Worm (Caenorhabditis elegans): ENCODE results near the gene tag-266.

ce11 chrIII:612759-613158, 27.3 kb downstream of the tag-266 start:
- no peak for TF ChIP-seq klf-2 (GFP tag; conservative IDR thresholded peaks at IDR 0.05)
- no peak for TF ChIP-seq flt-1 (GFP tag; IDR thresholded peaks at IDR 0.05)
- no peak for TF ChIP-seq ztf-29 (GFP tag; IDR thresholded peaks at IDR 0.05)
- TF ChIP-seq ref-1 (GFP tag; conservative IDR thresholded peaks at IDR 0.05), result no peak
- no peak for TF ChIP-seq cog-1 (tag; optimal IDR thresholded peaks at IDR 0.05)
- no peak for TF ChIP-seq T22C8.4 (GFP tag; IDR thresholded peaks at IDR 0.05)
- no peak for TF ChIP-seq ztf-23 (GFP tag; IDR thresholded peaks at IDR 0.05)
- no peak for TF ChIP-seq tab-1 (GFP tag; IDR thresholded peaks at IDR 0.05)
- no peak for TF ChIP-seq med-1 (GFP tag; optimal IDR thresholded peaks at IDR 0.05; ENCODE audit: insufficient read depth)
